Fruit fly (Drosophila melanogaster) whole organism, embryonic: ENCODE data around the gene tyf.
A peak's percentile ranks its signal among the peaks of the same experiment; 100 is the strongest.

ENCODE experiments used
- Ada2b ChIP-seq: fragments of 200-800 bp; sonication (Bioruptor generic); IDR thresholded peaks from 2 replicates; pipeline ENCODE4 v1.3.6; 2022; ENCODE audit warnings: missing biosample characterization, missing genetic modification characterization
- BtbVII ChIP-seq: fragments of 200-800 bp; sonication (Bioruptor generic); optimal IDR thresholded peaks from 3 replicates; lab custom pipeline; 2017; ENCODE audit warnings: missing biosample characterization, mild to moderate bottlenecking, missing genetic modification characterization
- CG10274 ChIP-seq: fragments of 200-800 bp; sonication (Bioruptor generic); optimal IDR thresholded peaks from 3 replicates; lab custom pipeline; 2017; ENCODE audit warnings: missing biosample characterization, mild to moderate bottlenecking, missing genetic modification characterization
- CG10366 ChIP-seq: fragments of 200-800 bp; sonication (Bioruptor generic); IDR thresholded peaks from 2 replicates; pipeline ENCODE4 v1.3.6; 2022; ENCODE audit warnings: missing biosample characterization, missing genetic modification characterization
- CG10462 ChIP-seq: fragments of 200-800 bp; sonication (Bioruptor generic); optimal IDR thresholded peaks from 2 replicates; lab custom pipeline; 2016; ENCODE audit warnings: missing biosample characterization, missing genetic modification characterization
- CG10543 ChIP-seq: fragments of 200-800 bp; sonication (Bioruptor generic); optimal IDR thresholded peaks from 3 replicates; lab custom pipeline; 2017; ENCODE audit warnings: missing biosample characterization, mild to moderate bottlenecking, missing genetic modification characterization, moderate library complexity
- CG11723 ChIP-seq: fragments of 200-800 bp; sonication (Bioruptor generic); optimal IDR thresholded peaks from 2 replicates; lab custom pipeline; 2017; ENCODE audit warnings: missing biosample characterization, mild to moderate bottlenecking, missing genetic modification characterization
- CG12071 ChIP-seq: fragments of 200-800 bp; sonication (Bioruptor generic); optimal IDR thresholded peaks from 3 replicates; lab custom pipeline; 2018; ENCODE audit warnings: missing biosample characterization, mild to moderate bottlenecking, missing genetic modification characterization
- CG12391 ChIP-seq: fragments of 200-800 bp; sonication (Bioruptor generic); optimal IDR thresholded peaks from 3 replicates; lab custom pipeline; 2018; ENCODE audit warnings: missing biosample characterization, mild to moderate bottlenecking, missing genetic modification characterization, moderate library complexity
- CG13624 ChIP-seq: fragments of 200-800 bp; sonication (Bioruptor generic); optimal IDR thresholded peaks from 2 replicates; lab custom pipeline; 2016; ENCODE audit warnings: missing biosample characterization, missing genetic modification characterization
- CG14050 ChIP-seq: fragments of 200-800 bp; sonication (Bioruptor generic); IDR thresholded peaks from 3 replicates; pipeline ENCODE4 v1.3.6; 2022; ENCODE audit warnings: missing biosample characterization, missing genetic modification characterization
- CG15479 ChIP-seq: fragments of 200-800 bp; sonication (Bioruptor generic); optimal IDR thresholded peaks from 3 replicates; lab custom pipeline; 2019; ENCODE audit warnings: missing biosample characterization, mild to moderate bottlenecking, missing genetic modification characterization, moderate library complexity
- CG15696 ChIP-seq: fragments of 200-800 bp; sonication (Bioruptor generic); optimal IDR thresholded peaks from 2 replicates; lab custom pipeline; 2019; ENCODE audit warnings: missing biosample characterization, mild to moderate bottlenecking, missing genetic modification characterization, moderate library complexity
- CG17829 ChIP-seq: fragments of 200-800 bp; optimal IDR thresholded peaks from 2 replicates; lab custom pipeline; 2019; ENCODE audit warnings: missing biosample characterization, mild to moderate bottlenecking, missing genetic modification characterization, moderate library complexity
- CG18011 ChIP-seq: fragments of 200-800 bp; sonication (Bioruptor generic); optimal IDR thresholded peaks from 2 replicates; lab custom pipeline; 2017; ENCODE audit warnings: missing biosample characterization, missing genetic modification characterization, mild to moderate bottlenecking, moderate library complexity, missing genotype
- CG31365 ChIP-seq: fragments of 200-800 bp; sonication (Bioruptor generic); optimal IDR thresholded peaks from 2 replicates; lab custom pipeline; 2018; ENCODE audit warnings: missing biosample characterization, mild to moderate bottlenecking, missing genetic modification characterization
- CG3726 ChIP-seq: fragments of 200-800 bp; sonication (Bioruptor generic); IDR thresholded peaks from 3 replicates; pipeline ENCODE4, ENCODE4 v1.3.6; 2022; ENCODE audit warnings: missing biosample characterization, missing genetic modification characterization
- CG4854 ChIP-seq: fragments of 200-800 bp; sonication (Bioruptor generic); optimal IDR thresholded peaks from 2 replicates; lab custom pipeline; 2016; ENCODE audit warnings: missing biosample characterization, missing genetic modification characterization, inconsistent platforms
- CG7372 ChIP-seq: fragments of 200-800 bp; sonication (Bioruptor generic); IDR thresholded peaks from 2 replicates; pipeline ENCODE4 v1.3.6; 2022; ENCODE audit warnings: missing biosample characterization, missing genetic modification characterization
- CG8944 ChIP-seq: fragments of 200-800 bp; sonication (Bioruptor generic); optimal IDR thresholded peaks from 3 replicates; lab custom pipeline; 2016; ENCODE audit warnings: missing biosample characterization, missing genetic modification characterization
- CG9215 ChIP-seq: fragments of 200-800 bp; sonication (Bioruptor generic); IDR thresholded peaks from 2 replicates; pipeline ENCODE4 v1.3.6; 2022; ENCODE audit warnings: missing biosample characterization, missing genetic modification characterization
- CG9797 ChIP-seq: fragments of 200-800 bp; sonication (Bioruptor generic); optimal IDR thresholded peaks from 3 replicates; lab custom pipeline; 2018; ENCODE audit warnings: missing biosample characterization, mild to moderate bottlenecking, missing genetic modification characterization
- CkIIα-i1 ChIP-seq: fragments of 200-800 bp; sonication (Bioruptor generic); IDR thresholded peaks from 2 replicates; pipeline ENCODE4 v1.3.6; 2022; ENCODE audit warnings: missing biosample characterization, missing genetic modification characterization
- D ChIP-seq, 2 experiments: fragments of 200-800 bp in 1 of 2; fragments of >200 bp in 1 of 2; sonication (Bioruptor generic) in 1 of 2; optimal IDR thresholded peaks; 2 replicates in 1 of 2; 3 replicates in 1 of 2; lab custom pipeline; 2017; ENCODE audit warnings: mild to moderate bottlenecking in 1 of 2, missing biosample characterization in 1 of 2, missing genetic modification characterization in 1 of 2, missing genetic modification reagents in 1 of 2
- Dll ChIP-seq: fragments of 200-800 bp; sonication (Bioruptor generic); IDR thresholded peaks from 4 replicates; pipeline ENCODE4 v1.3.6; 2022; ENCODE audit warnings: missing biosample characterization, missing genetic modification characterization; ENCODE audit not compliant: partially characterized antibody
- Gug ChIP-seq: fragments of 200-800 bp; sonication (Bioruptor generic); IDR thresholded peaks from 4 replicates; pipeline ENCODE4 v1.3.6; 2022; ENCODE audit warnings: missing biosample characterization, missing genetic modification characterization
- H2.0 ChIP-seq: fragments of 200-800 bp; sonication (Bioruptor generic); IDR thresholded peaks from 2 replicates; pipeline ENCODE4 v1.3.6; 2022; ENCODE audit warnings: missing biosample characterization, missing genetic modification characterization
- Hr78 ChIP-seq, 2 experiments: fragments of 200-800 bp in 1 of 2; fragments of >200 bp in 1 of 2; sonication (Bioruptor generic) in 1 of 2; optimal IDR thresholded peaks; 2 replicates each; lab custom pipeline; 2017 to 2019; ENCODE audit warnings: missing biosample characterization in 2 of 2, missing genetic modification characterization in 2 of 2, mild to moderate bottlenecking in 1 of 2, moderate library complexity in 1 of 2
- Mes4 ChIP-seq: fragments of 200-800 bp; sonication (Bioruptor generic); optimal IDR thresholded peaks from 2 replicates; lab custom pipeline; 2016; ENCODE audit warnings: missing biosample characterization, missing genetic modification characterization
- Stat92E ChIP-seq, 3 experiments: fragments of >200 bp in 2 of 3; fragments of 200-800 bp in 1 of 3; sonication (Bioruptor generic) in 1 of 3; optimal IDR thresholded peaks; 2 replicates each; lab custom pipeline; 2017 to 2019; ENCODE audit warnings: missing biosample characterization in 3 of 3, missing genetic modification characterization in 3 of 3, mild to moderate bottlenecking in 1 of 3, moderate library complexity in 1 of 3
- Usf ChIP-seq: fragments of 200-800 bp; sonication (Bioruptor generic); optimal IDR thresholded peaks from 2 replicates; lab custom pipeline; 2017; ENCODE audit warnings: missing genotype, missing biosample characterization, missing genetic modification characterization
- ap ChIP-seq: fragments of 200-800 bp; sonication (Bioruptor generic); IDR thresholded peaks from 2 replicates; pipeline ENCODE4 v1.3.6; 2022; ENCODE audit warnings: missing biosample characterization, missing genetic modification characterization
- ara ChIP-seq: fragments of 200-800 bp; sonication (Bioruptor generic); IDR thresholded peaks from 2 replicates; pipeline ENCODE4 v1.3.6; 2022; ENCODE audit warnings: missing biosample characterization, missing genetic modification characterization
- ase ChIP-seq: fragments of 200-800 bp; sonication (Bioruptor generic); IDR thresholded peaks from 3 replicates; pipeline ENCODE4 v1.3.6; 2022; ENCODE audit warnings: missing biosample characterization, missing genetic modification characterization
- bbx ChIP-seq: fragments of 200-800 bp; sonication (Bioruptor generic); IDR thresholded peaks from 2 replicates; pipeline ENCODE4 v1.3.6; 2022; ENCODE audit warnings: missing biosample characterization, missing genetic modification characterization; ENCODE audit not compliant: partially characterized antibody
- bigmax ChIP-seq: fragments of 200-800 bp; sonication (Bioruptor generic); optimal IDR thresholded peaks from 2 replicates; lab custom pipeline; 2018; ENCODE audit warnings: missing biosample characterization, mild to moderate bottlenecking, missing genetic modification characterization
- chinmo ChIP-seq: fragments of 200-800 bp; sonication (Bioruptor generic); IDR thresholded peaks from 4 replicates; pipeline ENCODE4 v1.3.6; 2022; ENCODE audit warnings: missing biosample characterization, missing genetic modification characterization; ENCODE audit not compliant: partially characterized antibody
- crol ChIP-seq: fragments of 200-800 bp; sonication (Bioruptor generic); IDR thresholded peaks from 2 replicates; pipeline ENCODE4 v1.3.6; 2022; ENCODE audit warnings: missing biosample characterization, missing genetic modification characterization
- dmrt11E ChIP-seq: fragments of 200-800 bp; sonication (Bioruptor generic); optimal IDR thresholded peaks from 3 replicates; lab custom pipeline; 2018; ENCODE audit warnings: missing biosample characterization, mild to moderate bottlenecking, missing genetic modification characterization, moderate library complexity
- emc ChIP-seq: fragments of 200-800 bp; sonication (Bioruptor generic); optimal IDR thresholded peaks from 2 replicates; lab custom pipeline; 2016; ENCODE audit warnings: missing biosample characterization, missing genetic modification characterization
- gt ChIP-seq: fragments of 200-800 bp; sonication (Bioruptor generic); IDR thresholded peaks from 2 replicates; pipeline ENCODE4 v1.3.6; 2022; ENCODE audit warnings: missing biosample characterization, missing genetic modification characterization
- lola ChIP-seq, 3 experiments: fragments of >200 bp in 2 of 3; fragments of 200-800 bp in 1 of 3; sonication (Bioruptor generic) in 1 of 3; optimal IDR thresholded peaks; 2 replicates each; lab custom pipeline; 2017 to 2019; ENCODE audit warnings: missing biosample characterization in 3 of 3, missing genetic modification characterization in 3 of 3, mild to moderate bottlenecking in 1 of 3, moderate library complexity in 1 of 3
- nmo ChIP-seq: fragments of 200-800 bp; sonication (Bioruptor generic); optimal IDR thresholded peaks from 2 replicates; lab custom pipeline; 2018; ENCODE audit warnings: missing biosample characterization, mild to moderate bottlenecking, missing genetic modification characterization, moderate library complexity
- row ChIP-seq: fragments of 200-800 bp; sonication (Bioruptor generic); IDR thresholded peaks from 3 replicates; pipeline ENCODE4 v1.3.6; 2022; ENCODE audit warnings: missing biosample characterization, missing genetic modification characterization
- schlank ChIP-seq: fragments of 200-800 bp; sonication (Bioruptor generic); optimal IDR thresholded peaks from 2 replicates; lab custom pipeline; 2018; ENCODE audit warnings: missing biosample characterization, mild to moderate bottlenecking, missing genetic modification characterization
- sens-2 ChIP-seq: fragments of 200-800 bp; sonication (Bioruptor generic); IDR thresholded peaks from 2 replicates; pipeline ENCODE4 v1.3.6; 2022; ENCODE audit warnings: missing biosample characterization, missing genetic modification characterization
- sqz ChIP-seq: fragments of 200-800 bp; sonication (Bioruptor generic); optimal IDR thresholded peaks from 3 replicates; lab custom pipeline; 2018; ENCODE audit warnings: missing biosample characterization, mild to moderate bottlenecking, missing genetic modification characterization
- tgo ChIP-seq: fragments of 200-800 bp; sonication (Bioruptor generic); IDR thresholded peaks from 3 replicates; pipeline ENCODE4 v1.3.6; 2022; ENCODE audit warnings: missing biosample characterization, missing genetic modification characterization
- wor ChIP-seq: fragments of 200-800 bp; sonication (Bioruptor generic); IDR thresholded peaks from 2 replicates; pipeline ENCODE4 v1.3.6; 2022; ENCODE audit warnings: missing biosample characterization, missing genetic modification characterization
- zen ChIP-seq: fragments of 200-800 bp; sonication (Bioruptor generic); optimal IDR thresholded peaks from 3 replicates; lab custom pipeline; 2018; ENCODE audit warnings: missing biosample characterization, mild to moderate bottlenecking, missing genetic modification characterization, moderate library complexity

Gene tyf

dm6 chrX:4106756-4107155 lies 10.1 kb upstream of the tyf start (continued):
- 0 out of 4 replicates have a peak, but pooled peaks have one; percentile 4 for TF ChIP-seq Gug
- TF ChIP-seq CG15696 (tag; lab: Kevin White, UChicago), result peak; percentile 24
- TF ChIP-seq tgo (GFP tag; lab: Robert Waterston, UW), result no peak
- TF ChIP-seq CG11723, result no peak
- peak; percentile 13 for TF ChIP-seq Mes4 (GFP tag; lab: Kevin White, UChicago)
- TF ChIP-seq Stat92E (GFP tag; optimal IDR thresholded peaks at IDR 0.05; lab: Kevin White, UChicago), result no peak
- TF ChIP-seq row (GFP tag; lab: Robert Waterston, UW), result peak; percentile 41; the same call in 2 of the 3 replicates
- peak; percentile 57 for TF ChIP-seq dmrt11E (tag; lab: Kevin White, UChicago)
- TF ChIP-seq CG14050 (GFP tag; lab: Robert Waterston, UW), result no peak
- TF ChIP-seq ara (GFP tag; lab: Robert Waterston, UW), result no peak
- no peak for TF ChIP-seq CG15479 (GFP tag; lab: Kevin White, UChicago)
- no peak for TF ChIP-seq crol (GFP tag; lab: Robert Waterston, UW)
- no peak for TF ChIP-seq bigmax
- TF ChIP-seq ap (GFP tag; lab: Robert Waterston, UW), result no peak
- TF ChIP-seq CG17829, result peak; percentile 48
- TF ChIP-seq CkIIα-i1 (GFP tag; lab: Robert Waterston, UW), result no peak
- no peak for TF ChIP-seq ase (GFP tag; lab: Robert Waterston, UW)
- no peak for TF ChIP-seq CG9797 (GFP tag; lab: Kevin White, UChicago)
- TF ChIP-seq CG10462 (GFP tag; lab: Kevin White, UChicago), result no peak
- TF ChIP-seq CG10543 (GFP tag; lab: Kevin White, UChicago), result no peak
- no peak for TF ChIP-seq CG3726 (GFP tag; lab: Robert Waterston, UW)
- TF ChIP-seq schlank (tag; lab: Kevin White, UChicago), result no peak
- no peak for TF ChIP-seq Usf
- TF ChIP-seq chinmo (GFP tag; lab: Robert Waterston, UW), result no peak
- TF ChIP-seq CG31365, result no peak
- TF ChIP-seq wor (GFP tag; lab: Robert Waterston, UW), result no peak
- TF ChIP-seq BtbVII (GFP tag; lab: Kevin White, UChicago), result no peak
- TF ChIP-seq bbx (GFP tag; lab: Robert Waterston, UW), result no peak
- no peak for TF ChIP-seq emc (GFP tag; lab: Kevin White, UChicago)
- no peak; the same call in 1 of the 2 replicates for TF ChIP-seq CG10366 (GFP tag; lab: Robert Waterston, UW)
- no peak for TF ChIP-seq sqz (GFP tag; lab: Kevin White, UChicago)
- peak; percentile 7 for TF ChIP-seq zen (tag; lab: Kevin White, UChicago)
- no peak for TF ChIP-seq Ada2b (GFP tag; lab: Robert Waterston, UW)
- TF ChIP-seq sens-2 (GFP tag; lab: Robert Waterston, UW), result no peak
- no peak for TF ChIP-seq Dll
- peak in 1 of 3 experiments; percentile 45 for TF ChIP-seq lola (GFP tag; optimal IDR thresholded peaks at IDR 0.05; lab: Kevin White, UChicago)
- no peak for TF ChIP-seq D (optimal IDR thresholded peaks at IDR 0.05; lab: Kevin White, UChicago)
- peak; percentile 34 for TF ChIP-seq D (GFP tag; optimal IDR thresholded peaks at IDR 0.05; lab: Kevin White, UChicago)
- no peak for TF ChIP-seq gt
- no peak for TF ChIP-seq CG13624 (GFP tag; lab: Kevin White, UChicago)
- TF ChIP-seq nmo (GFP tag; lab: Kevin White, UChicago), result peak; percentile 51
- peak; percentile 20; the same call in 1 of the 2 replicates for TF ChIP-seq CG9215 (GFP tag; lab: Robert Waterston, UW)
- TF ChIP-seq CG10274 (GFP tag; lab: Kevin White, UChicago), result peak; percentile 7
- TF ChIP-seq H2.0 (GFP tag; lab: Robert Waterston, UW), result no peak
- no peak for TF ChIP-seq CG7372 (GFP tag; lab: Robert Waterston, UW)
- TF ChIP-seq CG4854, result no peak
- TF ChIP-seq CG18011, result no peak
- TF ChIP-seq CG8944 (GFP tag; lab: Kevin White, UChicago), result peak; percentile 4
- peak; percentile 20 for TF ChIP-seq CG12391 (tag; lab: Kevin White, UChicago)
- no peak for TF ChIP-seq CG12071 (GFP tag; lab: Kevin White, UChicago)
- no peak for TF ChIP-seq Hr78 (GFP tag; optimal IDR thresholded peaks at IDR 0.05; lab: Kevin White, UChicago)
